Worm (Caenorhabditis elegans): Measurements from ENCODE around the gene F11G11.4.

- TF ChIP-seq unc-130 (GFP tag; optimal IDR thresholded peaks at IDR 0.05) (peak; percentile 75), madf-10 (tag; optimal IDR thresholded peaks at IDR 0.05) (peak; percentile 71), B0035.1 (tag; optimal IDR thresholded peaks at IDR 0.05) (peak; percentile 78), F10E7.11 (tag; optimal IDR thresholded peaks at IDR 0.05) (no peak), mel-28 (tag; optimal IDR thresholded peaks at IDR 0.05; ENCODE audit: borderline replicate concordance) (peak; percentile 6), nhr-90 (tag; optimal IDR thresholded peaks at IDR 0.05) (no peak), sdz-38 (tag; optimal IDR thresholded peaks at IDR 0.05) (no peak), F57A8.1 (GFP tag; optimal IDR thresholded peaks at IDR 0.05) (peak; percentile 35)
Measured at ce11 chrII:4851594-4852106, 8.7 kb upstream of the F11G11.4 start, which contains the start of gene dnj-9.
